Fruit fly (Drosophila melanogaster): ENCODE data around the gene CG9717.

DNA sequence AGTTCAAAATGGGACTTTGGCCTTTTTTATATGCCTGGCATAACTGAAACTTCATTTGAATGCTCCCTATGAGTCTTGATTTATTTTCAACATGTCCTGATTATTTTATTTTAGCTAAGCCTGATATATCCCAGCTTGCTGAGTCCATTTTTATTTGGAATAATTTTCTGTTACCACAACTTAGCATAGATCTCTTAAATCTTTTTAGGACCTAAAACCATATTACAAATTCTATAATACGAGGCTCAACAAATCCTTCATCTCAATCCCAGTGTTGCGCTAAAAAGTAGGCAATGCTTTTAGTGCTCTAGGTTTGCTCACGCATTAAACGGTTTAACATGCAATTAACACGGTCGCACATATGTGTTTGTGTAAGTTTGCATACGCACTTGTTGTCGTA, 34.7 kb upstream of the CG9717 start, which contains the start of gene CG44954:
- no peak for TF ChIP-seq Sox14 (GFP tag; optimal IDR thresholded peaks at IDR 0.05)
- no peak for TF ChIP-seq Hr4 (GFP tag; optimal IDR thresholded peaks at IDR 0.05)
- TF ChIP-seq Gug (GFP tag; IDR thresholded peaks at IDR 0.05) = no peak
- TF ChIP-seq pdm3 (GFP tag; optimal IDR thresholded peaks at IDR 0.05) = no peak
